Worm (Caenorhabditis elegans) whole organism, mixed stage, embryonic: ENCODE results near the gene gfrp-1.

Source experiments
- M03D4.4 ChIP-seq: sonication (generic microtip); optimal IDR thresholded peaks from 2 replicates; lab custom pipeline; 2017; ENCODE audit warnings: mild to moderate bottlenecking, missing genetic modification characterization, missing compliant biosample characterization
- bed-3 ChIP-seq: fragments of 200-800 bp; sonication (Bioruptor generic); optimal IDR thresholded peaks from 3 replicates; lab custom pipeline; 2018; ENCODE audit warnings: mild to moderate bottlenecking, missing genetic modification characterization, moderate library complexity, missing compliant biosample characterization
- blmp-1 ChIP-seq: fragments of 150-350 bp; optimal IDR thresholded peaks from 2 replicates; lab custom pipeline; 2014; ENCODE audit warnings: missing biosample characterization, missing genetic modification characterization
- ceh-39 ChIP-seq: fragments of 150-350 bp; optimal IDR thresholded peaks from 2 replicates; lab custom pipeline; 2014; ENCODE audit warnings: missing biosample characterization, missing genetic modification characterization
- ceh-43 ChIP-seq: fragments of 200-800 bp; sonication (Bioruptor generic); optimal IDR thresholded peaks from 2 replicates; lab custom pipeline; 2018; ENCODE audit warnings: mild to moderate bottlenecking, missing genetic modification characterization, moderate library complexity, missing compliant biosample characterization
- ceh-83 ChIP-seq: fragments of 200-800 bp; sonication (Bioruptor generic); optimal IDR thresholded peaks from 2 replicates; lab custom pipeline; 2018; ENCODE audit warnings: mild to moderate bottlenecking, missing genetic modification characterization, missing compliant biosample characterization
- ces-1 ChIP-seq: fragments of 150-350 bp; optimal IDR thresholded peaks from 2 replicates; lab custom pipeline; 2014; ENCODE audit warnings: missing biosample characterization, missing genetic modification reagents, missing genetic modification characterization
- cnd-1 ChIP-seq: fragments of 200-800 bp; sonication (Bioruptor generic); optimal IDR thresholded peaks from 2 replicates; lab custom pipeline; 2018; ENCODE audit warnings: mild to moderate bottlenecking, missing genetic modification characterization, missing compliant biosample characterization
- drap-1 ChIP-seq: fragments of 200-800 bp; sonication (Bioruptor generic); optimal IDR thresholded peaks from 3 replicates; lab custom pipeline; 2018; ENCODE audit warnings: mild to moderate bottlenecking, missing genetic modification characterization, missing compliant biosample characterization
- elt-1 ChIP-seq: sonication (generic microtip); optimal IDR thresholded peaks from 2 replicates; lab custom pipeline; 2017; ENCODE audit warnings: missing genetic modification characterization, mild to moderate bottlenecking, missing compliant biosample characterization, antibody characterized with exemption, moderate library complexity, borderline replicate concordance; ENCODE audit not compliant: insufficient read depth
- elt-3 ChIP-seq: fragments of 150-350 bp; optimal IDR thresholded peaks from 2 replicates; lab custom pipeline; 2014; ENCODE audit warnings: missing biosample characterization, missing genetic modification characterization
- ham-2 ChIP-seq: fragments of 200-800 bp; sonication (Bioruptor generic); optimal IDR thresholded peaks from 2 replicates; lab custom pipeline; 2018; ENCODE audit warnings: mild to moderate bottlenecking, missing genetic modification characterization, missing compliant biosample characterization
- hlh-1 ChIP-seq: fragments of 150-350 bp; optimal IDR thresholded peaks from 2 replicates; lab custom pipeline; 2014; ENCODE audit warnings: missing biosample characterization, missing genetic modification reagents, missing genetic modification characterization
- lin-13 ChIP-seq: fragments of 150-350 bp; optimal IDR thresholded peaks from 2 replicates; lab custom pipeline; 2014; ENCODE audit warnings: missing biosample characterization, missing genetic modification characterization
- lsy-2 ChIP-seq: fragments of 150-350 bp; optimal IDR thresholded peaks from 2 replicates; lab custom pipeline; 2014; ENCODE audit warnings: missing biosample characterization, missing genetic modification characterization
- mab-5 ChIP-seq: fragments of 150-350 bp; optimal IDR thresholded peaks from 2 replicates; lab custom pipeline; 2014; ENCODE audit warnings: missing biosample characterization, missing genetic modification characterization
- mls-2 ChIP-seq: sonication (generic microtip); optimal IDR thresholded peaks from 2 replicates; lab custom pipeline; 2016; ENCODE audit warnings: mild to moderate bottlenecking, missing genetic modification characterization, moderate library complexity, missing compliant biosample characterization
- nhr-12 ChIP-seq: fragments of 150-350 bp; optimal IDR thresholded peaks from 2 replicates; lab custom pipeline; 2014; ENCODE audit warnings: missing biosample characterization, missing genetic modification characterization
- nhr-2 ChIP-seq: fragments of 150-350 bp; optimal IDR thresholded peaks from 2 replicates; lab custom pipeline; 2014; ENCODE audit warnings: missing biosample characterization, missing genetic modification characterization
- nhr-28 ChIP-seq: fragments of 150-350 bp; optimal IDR thresholded peaks from 2 replicates; lab custom pipeline; 2014; ENCODE audit warnings: missing biosample characterization, missing genetic modification characterization
- nhr-76 ChIP-seq: sonication (generic microtip); optimal IDR thresholded peaks from 2 replicates; lab custom pipeline; 2017; ENCODE audit warnings: missing biosample characterization, missing genetic modification characterization
- pha-4 ChIP-seq: fragments of 150-350 bp; optimal IDR thresholded peaks from 2 replicates; lab custom pipeline; 2018; ENCODE audit warnings: missing biosample characterization, missing genetic modification reagents, missing genetic modification characterization
- sem-2 ChIP-seq: fragments of 200-800 bp; sonication (Bioruptor generic); optimal IDR thresholded peaks from 2 replicates; lab custom pipeline; 2018; ENCODE audit warnings: mild to moderate bottlenecking, missing genetic modification characterization, missing compliant biosample characterization
- sptf-1 ChIP-seq: sonication (generic microtip); optimal IDR thresholded peaks from 2 replicates; lab custom pipeline; 2017; ENCODE audit warnings: mild to moderate bottlenecking, missing genetic modification characterization, moderate library complexity, missing compliant biosample characterization
- tbx-8 ChIP-seq: fragments of 200-800 bp; sonication (Bioruptor generic); optimal IDR thresholded peaks from 2 replicates; lab custom pipeline; 2018; ENCODE audit warnings: mild to moderate bottlenecking, missing genetic modification characterization, moderate library complexity, missing compliant biosample characterization
- unc-120 ChIP-seq: sonication (generic microtip); optimal IDR thresholded peaks from 2 replicates; lab custom pipeline; 2017; ENCODE audit warnings: missing genetic modification characterization, missing compliant biosample characterization; ENCODE audit not compliant: poor library complexity, severe bottlenecking
- unc-39 ChIP-seq: fragments of 150-350 bp; optimal IDR thresholded peaks from 2 replicates; lab custom pipeline; 2014; ENCODE audit warnings: missing biosample characterization, missing genetic modification characterization
- unc-62 ChIP-seq: fragments of 150-350 bp; optimal IDR thresholded peaks from 2 replicates; lab custom pipeline; 2014; ENCODE audit warnings: missing biosample characterization, missing genetic modification reagents, missing genetic modification characterization
- zip-8 ChIP-seq: fragments of 150-350 bp; optimal IDR thresholded peaks from 2 replicates; lab custom pipeline; 2014; ENCODE audit warnings: missing biosample characterization, missing genetic modification characterization
- ztf-11 ChIP-seq: fragments of 150-350 bp; optimal IDR thresholded peaks from 2 replicates; lab custom pipeline; 2014; ENCODE audit warnings: missing biosample characterization, missing genetic modification characterization

The gfrp-1 gene

DNA sequence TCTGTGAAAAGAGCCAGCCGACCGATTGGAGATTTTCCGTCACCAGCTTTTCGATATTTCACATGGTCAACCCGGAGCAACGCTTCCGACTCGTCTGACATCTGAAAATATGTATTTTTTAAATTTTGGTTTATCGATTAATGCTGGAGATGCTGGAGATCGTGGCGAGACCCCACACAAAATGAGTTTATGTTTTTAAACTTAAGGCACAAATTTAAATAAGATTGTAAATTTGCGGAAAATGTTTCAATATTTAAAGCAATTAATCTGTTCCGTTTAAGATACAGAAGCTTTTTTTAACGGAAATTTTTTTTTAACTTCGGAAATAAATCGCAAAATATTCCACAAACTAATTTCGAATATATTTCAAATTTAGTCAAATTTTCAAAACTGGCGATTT is 28.3 kb downstream of the gfrp-1 start, which contains the start of gene gtf-2H1:
gtf-2H1 (minus strand) TSS at position 101 of the 400 bp plus-strand sequence.
- TF ChIP-seq mls-2 (tag; lab: Kevin White, UChicago) = no peak
- no peak for TF ChIP-seq M03D4.4 (tag; lab: Kevin White, UChicago)
- no peak for TF ChIP-seq blmp-1 (tag; lab: Kevin White, UChicago)
- no peak for TF ChIP-seq mab-5 (tag; lab: Kevin White, UChicago)
- no peak for TF ChIP-seq hlh-1 (tag; lab: Kevin White, UChicago)
- TF ChIP-seq nhr-76 = no peak
- no peak for TF ChIP-seq ztf-11 (tag; lab: Kevin White, UChicago)
- no peak for TF ChIP-seq nhr-28 (tag; lab: Kevin White, UChicago)
- no peak for TF ChIP-seq ces-1
- no peak for TF ChIP-seq ham-2 (GFP tag; lab: Kevin White, UChicago)
- TF ChIP-seq unc-120 (tag; lab: Kevin White, UChicago) = no peak
- TF ChIP-seq elt-3 (tag; lab: Kevin White, UChicago) = no peak
- no peak for TF ChIP-seq ceh-43
- no peak for TF ChIP-seq drap-1 (GFP tag; lab: Kevin White, UChicago)
- TF ChIP-seq nhr-2 (tag; lab: Kevin White, UChicago) = no peak
- no peak for TF ChIP-seq tbx-8 (GFP tag; lab: Kevin White, UChicago)
- TF ChIP-seq sptf-1 (tag; lab: Kevin White, UChicago) = no peak
- TF ChIP-seq nhr-12 = no peak
- TF ChIP-seq elt-1 (tag; lab: Kevin White, UChicago) = no peak

DNA sequence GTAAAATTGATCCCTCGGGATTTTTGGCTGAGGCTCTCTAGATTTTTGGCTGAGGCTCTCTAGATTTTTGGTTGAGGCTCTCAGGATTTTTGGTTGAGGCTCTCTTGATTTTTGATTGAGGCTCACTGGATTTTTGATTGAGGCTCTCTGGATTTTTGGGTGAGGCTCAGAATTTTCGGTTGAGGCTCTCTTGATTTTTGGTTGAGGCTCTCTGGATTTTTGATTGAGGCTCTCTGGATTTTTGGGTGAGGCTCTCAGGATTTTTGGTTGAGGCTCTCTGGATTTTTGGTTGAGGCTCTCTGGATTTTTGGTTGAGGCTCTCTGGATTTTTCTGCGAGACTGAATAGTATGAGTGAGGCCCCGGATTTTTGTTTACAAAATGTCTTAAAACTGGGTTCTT is 32.7 kb downstream of the gfrp-1 start:
- TF ChIP-seq pha-4 (tag; lab: Kevin White, UChicago) = no peak
- TF ChIP-seq bed-3 = no peak
- no peak for TF ChIP-seq elt-1 (tag; lab: Kevin White, UChicago)
- no peak for TF ChIP-seq mab-5 (tag; lab: Kevin White, UChicago)
- no peak for TF ChIP-seq M03D4.4 (tag; lab: Kevin White, UChicago)
- TF ChIP-seq ceh-43 = no peak
- TF ChIP-seq ceh-39 (tag; lab: Kevin White, UChicago) = no peak
- TF ChIP-seq tbx-8 (GFP tag; lab: Kevin White, UChicago) = no peak
- TF ChIP-seq nhr-28 (tag; lab: Kevin White, UChicago) = no peak
- TF ChIP-seq unc-39 (tag; lab: Kevin White, UChicago) = no peak
- TF ChIP-seq nhr-76 = no peak
- TF ChIP-seq blmp-1 (tag; lab: Kevin White, UChicago) = no peak
- TF ChIP-seq cnd-1 (tag; lab: Kevin White, UChicago) = no peak
- TF ChIP-seq sem-2 (GFP tag; lab: Kevin White, UChicago) = no peak
- TF ChIP-seq lsy-2 (tag; lab: Kevin White, UChicago) = no peak
- no peak for TF ChIP-seq sptf-1 (tag; lab: Kevin White, UChicago)

DNA sequence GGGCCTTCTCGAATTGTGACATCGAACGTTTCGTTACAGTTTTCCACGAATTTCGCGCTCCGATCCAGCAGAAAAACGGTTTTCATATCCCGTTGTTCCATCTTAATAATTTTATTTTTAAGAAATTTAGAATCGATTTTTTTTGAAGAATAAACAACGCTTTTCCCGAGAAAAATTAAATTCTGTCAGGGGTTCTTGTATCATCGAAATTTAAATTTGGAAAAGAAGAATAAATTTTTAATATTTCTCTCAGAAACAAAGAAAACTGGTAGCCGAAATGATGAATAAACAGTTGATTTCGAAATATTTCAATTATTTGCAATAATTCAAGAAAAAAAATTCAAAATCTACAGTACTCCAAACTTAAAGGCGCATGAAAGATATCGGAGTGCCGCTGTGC is 33.9 kb downstream of the gfrp-1 start, which contains the start of gene ints-13:
ints-13 (minus strand) TSS at position 101 of the 400 bp plus-strand sequence.
- TF ChIP-seq tbx-8 (GFP tag; lab: Kevin White, UChicago) (no peak), ceh-83 (GFP tag; lab: Kevin White, UChicago) (no peak), zip-8 (tag; lab: Kevin White, UChicago) (no peak), M03D4.4 (tag; lab: Kevin White, UChicago) (no peak), nhr-28 (tag; lab: Kevin White, UChicago) (no peak), lin-13 (tag; lab: Kevin White, UChicago) (no peak), sem-2 (GFP tag; lab: Kevin White, UChicago) (no peak), mls-2 (tag; lab: Kevin White, UChicago) (no peak), hlh-1 (tag; lab: Kevin White, UChicago) (no peak), ceh-43 (no peak)

DNA sequence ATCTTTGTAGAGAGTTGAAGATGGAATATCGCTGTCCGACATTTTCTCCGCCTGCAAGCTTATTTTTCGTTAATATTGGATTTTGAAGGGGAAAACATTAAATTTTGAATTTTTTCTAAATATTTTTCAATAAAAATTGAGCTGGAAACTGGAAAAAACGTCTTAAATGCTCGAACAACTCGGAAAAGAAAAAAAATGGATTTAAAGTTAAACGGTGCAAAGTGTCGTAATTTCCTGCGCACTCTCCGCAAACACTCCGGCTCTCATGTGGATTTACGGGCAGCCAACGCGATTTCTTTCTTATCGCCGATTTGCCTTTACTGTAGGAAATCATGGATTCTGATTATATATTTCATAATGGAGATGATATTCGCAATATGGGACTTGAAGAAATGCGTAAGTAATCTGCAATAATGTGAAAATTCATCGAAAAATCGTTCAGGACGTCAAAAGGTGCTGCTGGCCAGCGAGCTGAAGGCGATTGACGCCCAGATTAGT is 36.9 kb downstream of the gfrp-1 start, which contains the start of the genes fnta-1 and cogc-8:
fnta-1 (minus strand) TSS at position 51 of the 498 bp plus-strand sequence.
cogc-8 (plus strand) TSS at position 195 of the 498 bp plus-strand sequence.
- TF ChIP-seq ces-1 = peak; percentile 37
- no peak for TF ChIP-seq unc-62 (GFP tag; lab: Kevin White, UChicago)
- TF ChIP-seq lsy-2 (tag; lab: Kevin White, UChicago) = peak; percentile 32
- peak; percentile 3 for TF ChIP-seq lin-13 (tag; lab: Kevin White, UChicago)
- no peak for TF ChIP-seq ham-2 (GFP tag; lab: Kevin White, UChicago)
- TF ChIP-seq bed-3 = no peak
- no peak for TF ChIP-seq sem-2 (GFP tag; lab: Kevin White, UChicago)
